Worm (Caenorhabditis elegans): ENCODE data around the gene T11B7.5.
A peak's percentile ranks its signal among the peaks of the same experiment; 100 is the strongest.

T11B7.5 gene

ce11 chrIV:8855963-8856362, at the start of gene T11B7.5:
TSS of gene T11B7.5 (minus strand) at chrIV:8856063.
- TF ChIP-seq ceh-27 (GFP tag; optimal IDR thresholded peaks at IDR 0.05) (no peak), D2030.7 (GFP tag; IDR thresholded peaks at IDR 0.05) (no peak), Y53F4B.3 (GFP tag; IDR thresholded peaks at IDR 0.05) (no peak), zim-3 (tag; optimal IDR thresholded peaks at IDR 0.05) (no peak), madf-10 (tag; optimal IDR thresholded peaks at IDR 0.05) (no peak), F55B11.4 (tag; optimal IDR thresholded peaks at IDR 0.05; ENCODE audit: borderline replicate concordance, insufficient read depth) (no peak), ceh-100 (GFP tag; IDR thresholded peaks at IDR 0.05) (no peak), fkh-3 (tag; optimal IDR thresholded peaks at IDR 0.05) (no peak), attf-3 (GFP tag; conservative IDR thresholded peaks at IDR 0.05) (no peak)

ce11 chrIV:8901346-8901745, 45.5 kb upstream of the T11B7.5 start, which contains the start of gene C27B7.5:
TSS of gene C27B7.5 (plus strand) at chrIV:8901646.
- TF ChIP-seq lin-35 (GFP tag; optimal IDR thresholded peaks at IDR 0.05): no peak
- TF ChIP-seq athp-1 (tag; optimal IDR thresholded peaks at IDR 0.05): no peak
- TF ChIP-seq snpc-3.4 (tag; optimal IDR thresholded peaks at IDR 0.05): peak; percentile 9
- no peak for TF ChIP-seq F22D6.2 (tag; optimal IDR thresholded peaks at IDR 0.05)
- TF ChIP-seq sdz-38 (tag; optimal IDR thresholded peaks at IDR 0.05): no peak
- no peak for TF ChIP-seq Y79H2A.3 (GFP tag; conservative IDR thresholded peaks at IDR 0.05)
- TF ChIP-seq chd-7 (tag; optimal IDR thresholded peaks at IDR 0.05): no peak
- no peak for TF ChIP-seq efl-1 (GFP tag; optimal IDR thresholded peaks at IDR 0.05)
- peak; percentile 22 for TF ChIP-seq him-1 (tag; optimal IDR thresholded peaks at IDR 0.05)
- TF ChIP-seq rcor-1 (GFP tag; IDR thresholded peaks at IDR 0.05): no peak
- TF ChIP-seq fkh-3 (tag; optimal IDR thresholded peaks at IDR 0.05): no peak
- TF ChIP-seq hrde-1 (tag; optimal IDR thresholded peaks at IDR 0.05; ENCODE audit: borderline replicate concordance): peak; percentile 35
- no peak for TF ChIP-seq K11D2.4 (GFP tag; IDR thresholded peaks at IDR 0.05)
- no peak for TF ChIP-seq ceh-40 (GFP tag; IDR thresholded peaks at IDR 0.05)
- TF ChIP-seq ceh-79 (tag; optimal IDR thresholded peaks at IDR 0.05): no peak
- TF ChIP-seq ceh-91 (GFP tag; IDR thresholded peaks at IDR 0.05): no peak
- TF ChIP-seq madf-8 (GFP tag; conservative IDR thresholded peaks at IDR 0.05): no peak
- no peak for TF ChIP-seq somi-1 (GFP tag; optimal IDR thresholded peaks at IDR 0.05)
- no peak for TF ChIP-seq let-607 (tag; optimal IDR thresholded peaks at IDR 0.05)
- TF ChIP-seq repo-1 (tag; optimal IDR thresholded peaks at IDR 0.05): no peak
- TF ChIP-seq lsl-1 (GFP tag; optimal IDR thresholded peaks at IDR 0.05): peak; percentile 5
- no peak for TF ChIP-seq nhr-179 (tag; optimal IDR thresholded peaks at IDR 0.05)
- no peak for TF ChIP-seq cebp-1 (GFP tag; IDR thresholded peaks at IDR 0.05)
- TF ChIP-seq cebp-1 (tag; optimal IDR thresholded peaks at IDR 0.05): peak; percentile 31
- TF ChIP-seq D2030.7 (GFP tag; IDR thresholded peaks at IDR 0.05): 0 out of 2 replicates have a peak, but pooled peaks have one; percentile 17
- TF ChIP-seq ztf-22 (GFP tag; optimal IDR thresholded peaks at IDR 0.05): no peak
- no peak for TF ChIP-seq ama-1 (optimal IDR thresholded peaks at IDR 0.05)
- TF ChIP-seq ama-1 (GFP tag; optimal IDR thresholded peaks at IDR 0.05): no peak
- no peak for TF ChIP-seq lin-40 (tag; optimal IDR thresholded peaks at IDR 0.05)
- no peak for TF ChIP-seq snpc-4 (GFP tag; optimal IDR thresholded peaks at IDR 0.05)
- peak in 1 of 4 experiments; percentile 20 for TF ChIP-seq snpc-4 (tag; optimal IDR thresholded peaks at IDR 0.05)
- no peak for TF ChIP-seq Y67H2A.10 (GFP tag; conservative IDR thresholded peaks at IDR 0.05)
- TF ChIP-seq madf-3 (GFP tag; IDR thresholded peaks at IDR 0.05): no peak
- TF ChIP-seq nfyb-1 (GFP tag; IDR thresholded peaks at IDR 0.05): no peak
- no peak for TF ChIP-seq F57A8.1 (GFP tag; optimal IDR thresholded peaks at IDR 0.05)
- 0 out of 2 replicates have a peak, but pooled peaks have one; percentile 8 for TF ChIP-seq hmg-1.2 (GFP tag; IDR thresholded peaks at IDR 0.05)
- no peak for TF ChIP-seq aptf-2 (GFP tag; conservative IDR thresholded peaks at IDR 0.05)
- TF ChIP-seq madf-10 (tag; optimal IDR thresholded peaks at IDR 0.05): no peak
- TF ChIP-seq let-526 (GFP tag; IDR thresholded peaks at IDR 0.05): no peak
- no peak for TF ChIP-seq egl-44 (GFP tag; IDR thresholded peaks at IDR 0.05)

Measured in whole organism, young adult.